Fruit fly (Drosophila melanogaster) whole organism, wandering third instar larva: Measurements from ENCODE around the gene Oseg1.

Experiments
- Abd-B ChIP-seq: fragments of >200 bp; optimal IDR thresholded peaks from 2 replicates; lab custom pipeline; 2017; ENCODE audit warnings: missing biosample characterization, missing genetic modification characterization
- CG32264 ChIP-seq: fragments of 200-800 bp; sonication (Bioruptor generic); optimal IDR thresholded peaks from 2 replicates; lab custom pipeline; 2016; ENCODE audit warnings: missing biosample characterization, missing genetic modification characterization
- CG9705 ChIP-seq: fragments of 200-800 bp; sonication (Bioruptor generic); optimal IDR thresholded peaks from 2 replicates; lab custom pipeline; 2018; ENCODE audit warnings: missing biosample characterization, mild to moderate bottlenecking, missing genetic modification characterization
- CrebA ChIP-seq: fragments of 200-800 bp; sonication (Bioruptor generic); optimal IDR thresholded peaks from 2 replicates; lab custom pipeline; 2016; ENCODE audit warnings: missing biosample characterization, mild to moderate bottlenecking, missing genetic modification characterization, borderline replicate concordance
- Dfd ChIP-seq: fragments of >200 bp; optimal IDR thresholded peaks from 2 replicates; lab custom pipeline; 2017; ENCODE audit warnings: missing biosample characterization, missing genetic modification characterization
- Dif ChIP-seq: fragments of 200-275, 200-300 bp; sonication (Bioruptor generic); optimal IDR thresholded peaks from 2 replicates; lab custom pipeline; 2018; ENCODE audit warnings: missing biosample characterization, missing genetic modification characterization; ENCODE audit not compliant: partially characterized antibody
- GATAd ChIP-seq: sonication (Bioruptor generic); optimal IDR thresholded peaks from 2 replicates; lab custom pipeline; 2016; ENCODE audit warnings: missing biosample characterization, missing genetic modification characterization
- HLH106 ChIP-seq: fragments of 200-800 bp; optimal IDR thresholded peaks from 3 replicates; lab custom pipeline; 2019; ENCODE audit warnings: missing biosample characterization, mild to moderate bottlenecking, missing genetic modification characterization, moderate library complexity
- Hnf4 ChIP-seq: fragments of 200-800 bp; sonication (Bioruptor generic); optimal IDR thresholded peaks from 2 replicates; lab custom pipeline; 2016; ENCODE audit warnings: missing biosample characterization, mild to moderate bottlenecking, missing genetic modification characterization
- Hr78 ChIP-seq: fragments of >200 bp; optimal IDR thresholded peaks from 2 replicates; lab custom pipeline; 2017; ENCODE audit warnings: missing biosample characterization, missing genetic modification characterization
- Hr83 ChIP-seq: fragments of 200-300 bp; sonication (Bioruptor generic); optimal IDR thresholded peaks from 2 replicates; lab custom pipeline; 2016; ENCODE audit warnings: missing biosample characterization, mild to moderate bottlenecking, missing genetic modification characterization, moderate library complexity; ENCODE audit not compliant: poor library complexity, severe bottlenecking
- Jra ChIP-seq: sonication (Bioruptor generic); optimal IDR thresholded peaks from 2 replicates; lab custom pipeline; 2016; ENCODE audit warnings: missing biosample characterization, missing genetic modification characterization
- Mio ChIP-seq: sonication (Bioruptor generic); optimal IDR thresholded peaks from 2 replicates; lab custom pipeline; 2016; ENCODE audit warnings: missing biosample characterization, missing genetic modification characterization
- Myc ChIP-seq: fragments of >200 bp; optimal IDR thresholded peaks from 2 replicates; lab custom pipeline; 2017
- N ChIP-seq: fragments of >200 bp; optimal IDR thresholded peaks from 2 replicates; lab custom pipeline; 2018; ENCODE audit warnings: missing biosample characterization, missing external identifiers, missing genetic modification characterization
- OdsH ChIP-seq: fragments of 200-800 bp; sonication (Bioruptor generic); optimal IDR thresholded peaks from 2 replicates; lab custom pipeline; 2016; ENCODE audit warnings: missing biosample characterization, mild to moderate bottlenecking, missing genetic modification characterization
- Rel ChIP-seq, 2 experiments: fragments of 200-800 bp; sonication (Bioruptor generic) in 1 of 2; optimal IDR thresholded peaks; 2 replicates in 1 of 2; 3 replicates in 1 of 2; lab custom pipeline; 2016 to 2019; ENCODE audit warnings: mild to moderate bottlenecking in 2 of 2, missing biosample characterization in 2 of 2, missing genetic modification characterization in 2 of 2, moderate library complexity in 1 of 2
- Sp1 ChIP-seq: fragments of 200-800 bp; sonication (Bioruptor generic); optimal IDR thresholded peaks from 3 replicates; lab custom pipeline; 2019; ENCODE audit warnings: missing biosample characterization, mild to moderate bottlenecking, missing genetic modification characterization, moderate library complexity
- Vsx2 ChIP-seq: fragments of 200-300, 225-300 bp; sonication (Bioruptor generic); optimal IDR thresholded peaks from 2 replicates; lab custom pipeline; 2018; ENCODE audit warnings: missing biosample characterization, missing genetic modification characterization; ENCODE audit not compliant: partially characterized antibody
- br ChIP-seq: fragments of 200-800 bp; sonication (Bioruptor generic); optimal IDR thresholded peaks from 2 replicates; lab custom pipeline; 2016; ENCODE audit warnings: missing biosample characterization, missing genetic modification characterization
- brk ChIP-seq: fragments of 200-800 bp; sonication (Bioruptor generic); optimal IDR thresholded peaks from 2 replicates; lab custom pipeline; 2016; ENCODE audit warnings: missing biosample characterization, mild to moderate bottlenecking, missing genetic modification characterization
- dl ChIP-seq, 2 experiments: fragments of 175-275, 200-275 bp in 1 of 2; fragments of 200-275 bp in 1 of 2; sonication (Bioruptor generic); optimal IDR thresholded peaks; lab custom pipeline; 2018; ENCODE audit warnings: mild to moderate bottlenecking in 2 of 2, missing biosample characterization in 2 of 2, missing genetic modification characterization in 2 of 2, moderate library complexity in 2 of 2; ENCODE audit not compliant: partially characterized antibody in 2 of 2, insufficient read depth in 1 of 2
- dmrt93B ChIP-seq: fragments of 200-800 bp; sonication (Bioruptor generic); optimal IDR thresholded peaks from 2 replicates; lab custom pipeline; 2018; ENCODE audit warnings: missing biosample characterization, mild to moderate bottlenecking, missing genetic modification characterization
- dsf ChIP-seq: sonication (Bioruptor generic); optimal IDR thresholded peaks from 2 replicates; lab custom pipeline; 2016; ENCODE audit warnings: missing biosample characterization, missing genetic modification characterization, borderline replicate concordance
- ey ChIP-seq: fragments of 200-800 bp; sonication (Bioruptor generic); optimal IDR thresholded peaks from 2 replicates; lab custom pipeline; 2016; ENCODE audit warnings: missing biosample characterization, missing genetic modification characterization
- foxo ChIP-seq, 2 experiments: fragments of 200-800 bp; sonication (Bioruptor generic); optimal IDR thresholded peaks; 2 replicates in 1 of 2; 3 replicates in 1 of 2; lab custom pipeline; 2016 to 2017; ENCODE audit warnings: missing biosample characterization in 2 of 2, missing genetic modification characterization in 2 of 2
- fru ChIP-seq: fragments of 200-800 bp; sonication (Bioruptor generic); optimal IDR thresholded peaks from 3 replicates; lab custom pipeline; 2016; ENCODE audit warnings: missing biosample characterization, mild to moderate bottlenecking, missing genetic modification characterization
- h ChIP-seq: fragments of 200-800 bp; sonication (Bioruptor generic); optimal IDR thresholded peaks from 3 replicates; lab custom pipeline; 2016; ENCODE audit warnings: missing biosample characterization, mild to moderate bottlenecking, missing genetic modification characterization
- jim ChIP-seq: fragments of 175-275, 200-325 bp; sonication (Bioruptor generic); optimal IDR thresholded peaks from 2 replicates; lab custom pipeline; 2016; ENCODE audit warnings: missing biosample characterization, mild to moderate bottlenecking, missing genetic modification characterization
- lola ChIP-seq: fragments of >200 bp; optimal IDR thresholded peaks from 2 replicates; lab custom pipeline; 2017; ENCODE audit warnings: missing biosample characterization, missing genetic modification characterization
- pan ChIP-seq: fragments of >200 bp; optimal IDR thresholded peaks from 2 replicates; lab custom pipeline; 2017
- psq ChIP-seq: fragments of 200-800 bp; sonication (Bioruptor generic); optimal IDR thresholded peaks from 3 replicates; lab custom pipeline; 2017; ENCODE audit warnings: missing biosample characterization, mild to moderate bottlenecking, missing genetic modification characterization, moderate library complexity
- rgr ChIP-seq: fragments of 200-800 bp; sonication (Bioruptor generic); optimal IDR thresholded peaks from 3 replicates; lab custom pipeline; 2016; ENCODE audit warnings: missing biosample characterization, mild to moderate bottlenecking, missing genetic modification characterization
- sage ChIP-seq: fragments of 200-800 bp; sonication (Bioruptor generic); optimal IDR thresholded peaks from 2 replicates; lab custom pipeline; 2016; ENCODE audit warnings: missing biosample characterization, mild to moderate bottlenecking, missing genetic modification characterization
- sv ChIP-seq: fragments of 200-800 bp; sonication (Bioruptor generic); optimal IDR thresholded peaks from 3 replicates; lab custom pipeline; 2016; ENCODE audit warnings: missing biosample characterization, missing genetic modification characterization
- tai ChIP-seq: sonication (Bioruptor generic); optimal IDR thresholded peaks from 2 replicates; lab custom pipeline; 2016; ENCODE audit warnings: missing biosample characterization, missing genetic modification characterization
- usp ChIP-seq: fragments of >200 bp; optimal IDR thresholded peaks from 2 replicates; lab custom pipeline; 2017; ENCODE audit warnings: missing biosample characterization, missing genetic modification characterization
- woc ChIP-seq: sonication (Bioruptor generic); optimal IDR thresholded peaks from 2 replicates; lab custom pipeline; 2016; ENCODE audit warnings: missing biosample characterization, mild to moderate bottlenecking, missing genetic modification characterization

Oseg1 gene

DNA sequence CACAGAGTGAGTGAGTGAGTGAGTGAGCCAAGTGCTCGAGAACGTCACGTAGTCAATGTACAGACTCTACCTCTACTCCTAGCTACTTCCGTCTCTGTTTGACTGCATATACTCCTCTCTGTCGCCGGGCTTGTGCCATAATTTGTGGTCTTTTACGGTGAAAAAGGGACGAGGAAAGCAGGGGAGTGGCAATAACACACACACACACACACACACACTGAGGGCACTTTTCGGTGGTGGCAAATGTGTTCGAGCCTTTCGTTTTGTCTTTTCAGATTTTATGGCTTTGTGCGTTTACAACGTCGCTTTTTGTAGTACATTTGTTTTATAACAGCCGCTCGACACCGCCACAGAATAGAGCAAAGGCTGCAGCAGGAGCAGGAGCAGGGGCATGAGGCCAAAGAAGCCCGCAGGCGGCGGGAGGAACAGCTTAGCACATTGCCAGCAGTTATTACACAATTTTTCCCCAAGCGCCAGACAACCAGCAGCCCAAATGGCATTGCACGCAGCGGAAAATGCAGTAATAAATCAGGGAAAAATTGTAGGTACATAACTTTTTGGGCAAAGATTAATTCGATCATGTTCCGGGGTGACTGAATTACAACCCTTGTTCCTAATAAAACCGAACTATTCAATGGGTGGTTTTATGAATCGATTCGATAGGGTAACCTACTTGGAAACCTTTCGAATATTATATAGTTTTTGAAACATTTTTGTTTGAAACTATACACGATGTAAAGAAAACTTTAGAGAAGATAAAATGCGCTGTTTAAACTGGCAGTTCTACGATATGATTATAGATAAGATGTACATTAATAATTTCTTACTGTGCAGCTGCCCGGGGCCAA, 46.4 kb upstream of the Oseg1 start:
- peak; percentile 1 for TF ChIP-seq rgr (GFP tag; lab: Kevin White, UChicago)
- peak; percentile 8 for TF ChIP-seq ey
- TF ChIP-seq dsf (GFP tag; lab: Kevin White, UChicago) = no peak
- no peak for TF ChIP-seq woc (GFP tag; lab: Kevin White, UChicago)
- TF ChIP-seq N (GFP tag; lab: Kevin White, UChicago) = no peak
- no peak for TF ChIP-seq pan (lab: Kevin White, UChicago)
- TF ChIP-seq Mio (GFP tag; lab: Kevin White, UChicago) = no peak
- TF ChIP-seq brk (GFP tag; lab: Kevin White, UChicago) = peak; percentile 11
- peak; percentile 44 for TF ChIP-seq h (GFP tag; lab: Kevin White, UChicago)
- no peak for TF ChIP-seq sv (GFP tag; lab: Kevin White, UChicago)
- TF ChIP-seq OdsH (GFP tag; lab: Kevin White, UChicago) = peak; percentile 39
- no peak for TF ChIP-seq Rel (GFP tag; optimal IDR thresholded peaks at IDR 0.05; lab: Kevin White, UChicago)
- TF ChIP-seq Rel (tag; optimal IDR thresholded peaks at IDR 0.05; lab: Kevin White, UChicago) = no peak
- no peak for TF ChIP-seq CrebA (GFP tag; lab: Kevin White, UChicago)
- no peak for TF ChIP-seq Abd-B (GFP tag; lab: Kevin White, UChicago)
- peak; percentile 11 for TF ChIP-seq dmrt93B (GFP tag; lab: Kevin White, UChicago)
- TF ChIP-seq HLH106 = peak; percentile 36
- TF ChIP-seq Hnf4 (GFP tag; lab: Kevin White, UChicago) = no peak
- TF ChIP-seq CG32264 = no peak
- no peak for TF ChIP-seq Hr83 (GFP tag; lab: Kevin White, UChicago)
- peak; percentile 51 for TF ChIP-seq fru (GFP tag; lab: Kevin White, UChicago)
- TF ChIP-seq foxo (GFP tag; optimal IDR thresholded peaks at IDR 0.05; lab: Kevin White, UChicago) = peak in 1 of 2 experiments; percentile 37

DNA sequence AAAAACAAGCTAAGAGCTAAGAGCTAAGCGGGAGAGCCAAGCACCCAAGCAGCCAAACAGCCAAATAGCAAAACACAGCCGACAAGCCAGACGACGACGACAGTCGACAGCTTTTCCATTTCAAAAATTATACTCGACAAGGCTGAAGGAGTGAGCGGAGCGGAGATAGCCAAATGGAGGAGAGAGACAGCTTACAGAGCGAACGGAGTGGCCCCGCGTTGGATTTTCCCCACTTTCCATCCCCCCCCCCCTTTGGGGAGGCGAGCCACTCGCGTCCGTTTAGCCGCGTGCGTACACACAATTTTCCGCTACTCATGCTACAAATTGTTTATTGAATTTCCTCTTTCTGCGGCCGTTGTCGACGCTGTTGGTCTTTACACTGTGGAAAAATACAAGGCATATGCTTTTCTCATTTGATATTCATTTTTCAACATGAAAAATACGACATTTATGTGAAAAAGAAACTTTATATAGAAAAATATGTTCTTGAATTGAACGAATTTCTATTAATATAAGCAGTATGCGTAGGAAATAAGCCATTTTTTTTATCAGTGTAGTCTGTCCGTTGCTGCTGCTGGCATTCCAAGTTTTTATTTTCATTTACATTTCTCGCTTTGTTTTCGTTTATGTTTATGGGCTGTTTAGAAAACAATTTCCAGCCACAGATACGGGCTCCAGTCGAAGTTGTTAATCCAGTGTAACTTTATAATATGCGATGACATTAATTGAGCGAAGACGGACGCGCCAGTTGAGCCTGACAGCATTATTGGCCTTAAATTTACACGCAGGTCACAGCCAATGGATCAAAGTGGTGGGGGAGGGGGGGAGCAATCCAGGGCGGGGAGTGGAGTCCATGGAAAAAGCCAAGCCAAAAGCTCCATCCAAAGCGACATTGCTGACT, 45.5 kb upstream of the Oseg1 start:
- TF ChIP-seq Jra (GFP tag; lab: Kevin White, UChicago) = peak; percentile 45
- TF ChIP-seq Abd-B (GFP tag; lab: Kevin White, UChicago) = no peak
- no peak for TF ChIP-seq GATAd (GFP tag; lab: Kevin White, UChicago)
- peak; percentile 39 for TF ChIP-seq woc (GFP tag; lab: Kevin White, UChicago)
- TF ChIP-seq tai (GFP tag; lab: Kevin White, UChicago) = no peak
- no peak for TF ChIP-seq Rel (GFP tag; optimal IDR thresholded peaks at IDR 0.05; lab: Kevin White, UChicago)
- TF ChIP-seq Rel (tag; optimal IDR thresholded peaks at IDR 0.05; lab: Kevin White, UChicago) = peak; percentile 13
- TF ChIP-seq Hr83 (GFP tag; lab: Kevin White, UChicago) = no peak
- TF ChIP-seq Hnf4 (GFP tag; lab: Kevin White, UChicago) = peak; percentile 79
- peak; percentile 89 for TF ChIP-seq h (GFP tag; lab: Kevin White, UChicago)
- peak; percentile 84 for TF ChIP-seq OdsH (GFP tag; lab: Kevin White, UChicago)
- no peak for TF ChIP-seq Hr78 (GFP tag; lab: Kevin White, UChicago)
- TF ChIP-seq lola (GFP tag; lab: Kevin White, UChicago) = no peak
- TF ChIP-seq dmrt93B (GFP tag; lab: Kevin White, UChicago) = peak; percentile 51
- TF ChIP-seq sv (GFP tag; lab: Kevin White, UChicago) = peak; percentile 97
- TF ChIP-seq dl (GFP tag; optimal IDR thresholded peaks at IDR 0.05; lab: Kevin White, UChicago; ENCODE audit: insufficient read depth in 1 of 2, partially characterized antibody in 2 of 2) = no peak
- TF ChIP-seq Myc (lab: Kevin White, UChicago) = no peak
- peak; percentile 80 for TF ChIP-seq Sp1 (GFP tag; lab: Kevin White, UChicago)
- TF ChIP-seq CG32264 = peak; percentile 59
- TF ChIP-seq br = peak; percentile 82
- no peak for TF ChIP-seq Mio (GFP tag; lab: Kevin White, UChicago)
- peak in 1 of 2 experiments; percentile 85 for TF ChIP-seq foxo (GFP tag; optimal IDR thresholded peaks at IDR 0.05; lab: Kevin White, UChicago)
- no peak for TF ChIP-seq N (GFP tag; lab: Kevin White, UChicago)
- TF ChIP-seq usp (GFP tag; lab: Kevin White, UChicago) = no peak
- TF ChIP-seq jim = no peak
- peak; percentile 86 for TF ChIP-seq rgr (GFP tag; lab: Kevin White, UChicago)
- TF ChIP-seq fru (GFP tag; lab: Kevin White, UChicago) = peak; percentile 88
- TF ChIP-seq Dif (GFP tag; lab: Kevin White, UChicago) = no peak
- TF ChIP-seq Dfd (GFP tag; lab: Kevin White, UChicago) = no peak
- peak; percentile 70 for TF ChIP-seq sage (GFP tag; lab: Kevin White, UChicago)
- no peak for TF ChIP-seq CrebA (GFP tag; lab: Kevin White, UChicago)
- TF ChIP-seq pan (lab: Kevin White, UChicago) = no peak
- TF ChIP-seq CG9705 (GFP tag; lab: Kevin White, UChicago) = peak; percentile 36
- TF ChIP-seq dsf (GFP tag; lab: Kevin White, UChicago) = no peak
- peak; percentile 72 for TF ChIP-seq psq (GFP tag; lab: Kevin White, UChicago)
- peak; percentile 73 for TF ChIP-seq brk (GFP tag; lab: Kevin White, UChicago)
- peak; percentile 81 for TF ChIP-seq HLH106
- no peak for TF ChIP-seq Vsx2 (GFP tag; lab: Kevin White, UChicago)
- peak; percentile 83 for TF ChIP-seq ey
